Worm (Caenorhabditis elegans): Measurements from ENCODE around the gene pef-1.
A peak's percentile ranks its signal among the peaks of the same experiment; 100 is the strongest.

The pef-1 gene

ce11 chrIII:910540-911311 lies 15.4 kb downstream of the pef-1 start, which contains the start of the genes F23H11.5 and bra-2:
F23H11.5 (minus strand) TSS chrIII:910590.
bra-2 (plus strand) TSS chrIII:911261.
- no peak for TF ChIP-seq unc-62 (GFP tag; optimal IDR thresholded peaks at IDR 0.05 in 1 of 2)
- TF ChIP-seq unc-62 (tag; optimal IDR thresholded peaks at IDR 0.05) = no peak
- peak; percentile 24 for TF ChIP-seq ama-1 (optimal IDR thresholded peaks at IDR 0.05)
- TF ChIP-seq nhr-76 (tag; optimal IDR thresholded peaks at IDR 0.05) = no peak
- peak; percentile 1 for TF ChIP-seq hlh-30 (tag; optimal IDR thresholded peaks at IDR 0.05; ENCODE audit: insufficient read depth)
- TF ChIP-seq unc-39 (tag; optimal IDR thresholded peaks at IDR 0.05) = no peak
- TF ChIP-seq pha-4 (GFP tag; IDR thresholded peaks at IDR 0.05) = no peak
- peak; percentile 43 for TF ChIP-seq pha-4 (tag; optimal IDR thresholded peaks at IDR 0.05)
- peak; percentile 60 for TF ChIP-seq mes-2 (tag; optimal IDR thresholded peaks at IDR 0.05; ENCODE audit: poor library complexity, severe bottlenecking)
- peak; percentile 41 for TF ChIP-seq nhr-6 (tag; optimal IDR thresholded peaks at IDR 0.05)
- TF ChIP-seq T20F7.1 (GFP tag; optimal IDR thresholded peaks at IDR 0.05) = peak; percentile 95
- TF ChIP-seq dpl-1 (GFP tag; optimal IDR thresholded peaks at IDR 0.05) = peak; percentile 5

ce11 chrIII:909540-909939 lies 16.6 kb downstream of the pef-1 start, which contains the start of gene crls-1:
crls-1 (minus strand) TSS chrIII:909902.
- TF ChIP-seq dmd-9 (GFP tag; IDR thresholded peaks at IDR 0.05) (no peak), nhr-28 (tag; optimal IDR thresholded peaks at IDR 0.05) (no peak), dmd-8 (GFP tag; IDR thresholded peaks at IDR 0.05) (no peak), D1046.2 (GFP tag; IDR thresholded peaks at IDR 0.05) (no peak), dmd-6 (GFP tag; IDR thresholded peaks at IDR 0.05) (0 out of 2 replicates have a peak, but pooled peaks have one; percentile 9), ceh-20 (GFP tag; IDR thresholded peaks at IDR 0.05) (no peak), Y48G9A.11 (GFP tag; IDR thresholded peaks at IDR 0.05) (0 out of 2 replicates have a peak, but pooled peaks have one; percentile 44), daf-16 (GFP tag; optimal IDR thresholded peaks at IDR 0.05) (no peak), daf-16 (tag; optimal IDR thresholded peaks at IDR 0.05) (peak; percentile 13), hif-1 (tag; optimal IDR thresholded peaks at IDR 0.05) (no peak), T20F7.1 (GFP tag; optimal IDR thresholded peaks at IDR 0.05) (peak; percentile 20), mep-1 (tag; optimal IDR thresholded peaks at IDR 0.05) (no peak), madf-9 (GFP tag; conservative IDR thresholded peaks at IDR 0.05) (no peak), arid-1 (GFP tag; conservative IDR thresholded peaks at IDR 0.05) (0 out of 2 replicates have a peak, but pooled peaks have one; percentile 6), gei-8 (GFP tag; optimal IDR thresholded peaks at IDR 0.05) (no peak), unc-130 (GFP tag; optimal IDR thresholded peaks at IDR 0.05) (no peak), lim-7 (GFP tag; IDR thresholded peaks at IDR 0.05) (no peak), tra-1 (GFP tag; IDR thresholded peaks at IDR 0.05) (0 out of 2 replicates have a peak, but pooled peaks have one; percentile 39), mxl-2 (GFP tag; conservative IDR thresholded peaks at IDR 0.05) (no peak), ama-1 (optimal IDR thresholded peaks at IDR 0.05) (peak; percentile 81), lin-38 (GFP tag; IDR thresholded peaks at IDR 0.05) (peak; percentile 30; the same call in 1 of the 2 replicates)

ce11 chrIII:907990-908389 lies 18.1 kb downstream of the pef-1 start:
- TF ChIP-seq ceh-44 (GFP tag; IDR thresholded peaks at IDR 0.05) = no peak
- TF ChIP-seq jun-1 (tag; optimal IDR thresholded peaks at IDR 0.05) = peak; percentile 43
- TF ChIP-seq unc-62 (GFP tag; optimal IDR thresholded peaks at IDR 0.05 in 1 of 2) = peak in 1 of 2 experiments; percentile 95
- no peak for TF ChIP-seq unc-62 (tag; optimal IDR thresholded peaks at IDR 0.05)
- no peak for TF ChIP-seq ztf-11 (tag; optimal IDR thresholded peaks at IDR 0.05)
- TF ChIP-seq hlh-30 (tag; optimal IDR thresholded peaks at IDR 0.05; ENCODE audit: insufficient read depth) = peak; percentile 46
- TF ChIP-seq nhr-6 (tag; optimal IDR thresholded peaks at IDR 0.05) = peak; percentile 62
- peak; percentile 22 for TF ChIP-seq mep-1 (tag; optimal IDR thresholded peaks at IDR 0.05)
- TF ChIP-seq ceh-20 (GFP tag; IDR thresholded peaks at IDR 0.05) = no peak
- peak; percentile 39 for TF ChIP-seq dve-1 (tag; optimal IDR thresholded peaks at IDR 0.05; ENCODE audit: insufficient read depth)
- TF ChIP-seq nhr-25 (tag; optimal IDR thresholded peaks at IDR 0.05; ENCODE audit: borderline replicate concordance, insufficient read depth) = no peak
- no peak for TF ChIP-seq ceh-32 (tag; optimal IDR thresholded peaks at IDR 0.05; ENCODE audit: poor library complexity)
- peak; percentile 46; the same call in 1 of the 2 replicates for TF ChIP-seq T26A8.4 (GFP tag; IDR thresholded peaks at IDR 0.05)
- TF ChIP-seq lin-15B (tag; optimal IDR thresholded peaks at IDR 0.05) = no peak
- no peak for TF ChIP-seq daf-8 (GFP tag; IDR thresholded peaks at IDR 0.05)
- TF ChIP-seq mes-2 (tag; optimal IDR thresholded peaks at IDR 0.05; ENCODE audit: poor library complexity, severe bottlenecking) = peak; percentile 9

All from whole organism, L4 larva.